Worm (Caenorhabditis elegans): ENCODE data around the gene C34H4.2.
A peak's percentile ranks its signal among the peaks of the same experiment; 100 is the strongest.

The C34H4.2 gene

DNA sequence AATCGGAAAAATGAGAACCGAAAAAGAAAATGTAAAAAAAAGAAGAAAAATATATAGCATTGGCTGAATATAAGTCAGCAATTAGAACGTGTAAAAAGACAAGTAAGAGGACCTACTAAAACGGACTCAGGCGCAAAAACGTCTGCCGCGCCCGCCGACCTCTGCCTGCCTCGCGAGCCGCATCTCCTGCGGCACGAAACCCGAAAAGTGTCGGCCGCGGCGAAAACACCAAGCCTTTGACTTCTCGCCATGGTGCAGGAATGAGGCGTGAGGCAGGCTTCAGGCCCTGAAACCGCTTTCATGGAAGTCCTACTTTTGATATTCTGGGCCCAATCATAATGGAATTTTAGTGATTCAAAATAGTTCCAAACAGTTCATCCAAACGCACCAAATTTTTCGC, 12.2 kb downstream of the C34H4.2 start:
- TF ChIP-seq lin-35 (GFP tag; optimal IDR thresholded peaks at IDR 0.05) = no peak
- TF ChIP-seq nhr-71 (tag; optimal IDR thresholded peaks at IDR 0.05) = no peak
- no peak for TF ChIP-seq nhr-76 (tag; optimal IDR thresholded peaks at IDR 0.05)
- TF ChIP-seq nhr-77 (tag; optimal IDR thresholded peaks at IDR 0.05) = no peak
- TF ChIP-seq nhr-12 (tag; optimal IDR thresholded peaks at IDR 0.05) = no peak
- TF ChIP-seq fos-1 (tag; optimal IDR thresholded peaks at IDR 0.05) = no peak
- TF ChIP-seq snu-23 (GFP tag; optimal IDR thresholded peaks at IDR 0.05) = no peak
- no peak for TF ChIP-seq zip-4 (GFP tag; optimal IDR thresholded peaks at IDR 0.05)
- no peak for TF ChIP-seq egl-27 (tag; optimal IDR thresholded peaks at IDR 0.05)
- TF ChIP-seq blmp-1 (tag; optimal IDR thresholded peaks at IDR 0.05) = no peak
- no peak for TF ChIP-seq hlh-17 (GFP tag; optimal IDR thresholded peaks at IDR 0.05; ENCODE audit: borderline replicate concordance)
- no peak for TF ChIP-seq nhr-11 (tag; optimal IDR thresholded peaks at IDR 0.05)
- no peak for TF ChIP-seq vab-15 (tag; optimal IDR thresholded peaks at IDR 0.05)
- no peak for TF ChIP-seq lir-3 (tag; optimal IDR thresholded peaks at IDR 0.05; ENCODE audit: poor library complexity)
- TF ChIP-seq fkh-4 (tag; optimal IDR thresholded peaks at IDR 0.05; ENCODE audit: borderline replicate concordance) = no peak
- no peak for TF ChIP-seq nhr-237 (tag; optimal IDR thresholded peaks at IDR 0.05)
- no peak for TF ChIP-seq unc-98 (GFP tag; IDR thresholded peaks at IDR 0.05)

DNA sequence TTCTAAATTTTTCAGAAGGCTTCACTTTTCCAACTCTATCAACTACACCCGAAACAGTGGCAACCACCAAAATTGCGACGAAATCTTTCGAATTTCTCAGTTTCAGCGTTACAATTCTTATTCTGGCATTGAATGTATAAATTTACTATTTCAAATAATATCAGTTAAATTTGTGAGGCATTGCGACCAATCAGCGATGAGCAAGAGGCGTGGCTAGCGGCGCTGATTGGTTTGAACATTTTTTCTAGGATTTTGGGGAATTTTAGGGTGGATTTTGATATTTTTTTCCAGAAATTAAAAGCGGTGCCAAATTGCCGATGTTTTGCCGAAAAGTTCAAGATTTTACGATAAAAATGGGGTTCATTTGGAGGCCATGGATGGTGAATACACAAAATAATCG, 14.0 kb downstream of the C34H4.2 start:
- TF ChIP-seq elt-3 (tag; optimal IDR thresholded peaks at IDR 0.05) (no peak), nhr-11 (tag; optimal IDR thresholded peaks at IDR 0.05) (no peak), irx-1 (tag; optimal IDR thresholded peaks at IDR 0.05) (no peak), nhr-47 (tag; optimal IDR thresholded peaks at IDR 0.05) (no peak), snu-23 (GFP tag; optimal IDR thresholded peaks at IDR 0.05) (no peak), sptf-1 (tag; optimal IDR thresholded peaks at IDR 0.05) (no peak), mab-9 (GFP tag; IDR thresholded peaks at IDR 0.05) (no peak), zip-4 (GFP tag; optimal IDR thresholded peaks at IDR 0.05) (no peak), nhr-84 (tag; optimal IDR thresholded peaks at IDR 0.05) (no peak), grh-1 (GFP tag; IDR thresholded peaks at IDR 0.05) (no peak), lin-35 (GFP tag; optimal IDR thresholded peaks at IDR 0.05) (no peak), vab-15 (tag; optimal IDR thresholded peaks at IDR 0.05) (no peak), nhr-19 (GFP tag; conservative IDR thresholded peaks at IDR 0.05) (no peak)

DNA sequence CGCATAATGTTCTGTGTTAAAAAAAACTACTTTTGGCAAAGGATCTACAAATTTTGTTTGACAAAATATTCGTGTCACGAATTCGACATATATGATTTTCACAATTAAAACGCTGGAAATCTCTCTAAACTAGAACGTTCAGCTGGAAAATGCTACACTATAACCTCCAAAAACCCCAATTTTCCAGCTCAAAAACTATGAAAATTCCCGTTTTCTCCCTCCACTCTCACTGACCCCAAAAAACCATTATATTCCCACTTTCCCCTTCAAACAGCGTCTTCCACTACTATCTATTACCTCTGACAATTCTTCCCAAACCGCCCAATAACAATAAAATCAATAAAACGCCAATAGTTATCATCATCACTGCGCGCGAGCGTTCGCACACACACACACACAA, 23.2 kb downstream of the C34H4.2 start, which contains the start of gene Y41D4B.14:
TSS of gene Y41D4B.14 (plus strand) at position 301 of the 400 bp plus-strand sequence.
- TF ChIP-seq F16B12.6 (tag; optimal IDR thresholded peaks at IDR 0.05) = no peak
- peak; percentile 60 for TF ChIP-seq blmp-1 (tag; optimal IDR thresholded peaks at IDR 0.05)

- peak; percentile 81 for TF ChIP-seq grh-1 (GFP tag; IDR thresholded peaks at IDR 0.05)
- no peak for TF ChIP-seq aha-1 (tag; optimal IDR thresholded peaks at IDR 0.05)
- peak; percentile 75 for TF ChIP-seq sox-4 (tag; optimal IDR thresholded peaks at IDR 0.05)
- TF ChIP-seq nhr-11 (tag; optimal IDR thresholded peaks at IDR 0.05) = peak; percentile 37
- TF ChIP-seq ceh-88 (GFP tag; IDR thresholded peaks at IDR 0.05) = peak; percentile 59
- TF ChIP-seq ztf-11 (tag; optimal IDR thresholded peaks at IDR 0.05) = peak; percentile 32 to 80
- no peak for TF ChIP-seq Y116A8C.19 (tag; optimal IDR thresholded peaks at IDR 0.05; ENCODE audit: borderline replicate concordance)
- TF ChIP-seq vab-15 (tag; optimal IDR thresholded peaks at IDR 0.05) = peak; percentile 74
- TF ChIP-seq tlp-1 (tag; optimal IDR thresholded peaks at IDR 0.05) = no peak
- TF ChIP-seq C04F5.9 (tag; optimal IDR thresholded peaks at IDR 0.05) = peak; percentile 78
- TF ChIP-seq xbp-1 (tag; optimal IDR thresholded peaks at IDR 0.05) = peak; percentile 91
- TF ChIP-seq snu-23 (GFP tag; optimal IDR thresholded peaks at IDR 0.05) = peak; percentile 94
- peak; percentile 81 for TF ChIP-seq irx-1 (tag; optimal IDR thresholded peaks at IDR 0.05)
- TF ChIP-seq ets-5 (GFP tag; IDR thresholded peaks at IDR 0.05) = no peak
- TF ChIP-seq efl-1 (optimal IDR thresholded peaks at IDR 0.05) = peak; percentile 85 to 89
- peak; percentile 86 to 98 for TF ChIP-seq efl-1 (GFP tag; optimal IDR thresholded peaks at IDR 0.05 in 1 of 2)
- no peak for TF ChIP-seq ceh-63 (GFP tag; optimal IDR thresholded peaks at IDR 0.05)
- TF ChIP-seq lin-13 (GFP tag; optimal IDR thresholded peaks at IDR 0.05) = peak; percentile 82
- peak in 2 of 6 experiments; percentile 26 to 73 for TF ChIP-seq elt-3 (tag; optimal IDR thresholded peaks at IDR 0.05)
- peak; percentile 91 for TF ChIP-seq tbx-2 (tag; optimal IDR thresholded peaks at IDR 0.05)
- TF ChIP-seq sptf-1 (tag; optimal IDR thresholded peaks at IDR 0.05) = no peak
- TF ChIP-seq skn-1 (tag; optimal IDR thresholded peaks at IDR 0.05) = peak; percentile 88
- no peak for TF ChIP-seq zag-1 (tag; optimal IDR thresholded peaks at IDR 0.05)
- TF ChIP-seq lsy-2 (tag; optimal IDR thresholded peaks at IDR 0.05) = peak; percentile 86 to 88
- TF ChIP-seq fkh-4 (tag; optimal IDR thresholded peaks at IDR 0.05; ENCODE audit: borderline replicate concordance) = peak; percentile 60
- TF ChIP-seq unc-86 (tag; optimal IDR thresholded peaks at IDR 0.05) = peak; percentile 84
- peak; percentile 82 to 85 (median 83) for TF ChIP-seq dpl-1 (GFP tag; optimal IDR thresholded peaks at IDR 0.05)
- TF ChIP-seq lir-3 (tag; optimal IDR thresholded peaks at IDR 0.05; ENCODE audit: poor library complexity) = no peak
- peak; percentile 45 for TF ChIP-seq F16B12.6 (tag; optimal IDR thresholded peaks at IDR 0.05)
- TF ChIP-seq nhr-237 (tag; optimal IDR thresholded peaks at IDR 0.05) = no peak
- peak; percentile 86 for TF ChIP-seq ceh-8 (GFP tag; optimal IDR thresholded peaks at IDR 0.05)
Observed at ce11 chrIV:1595802-1596201, 42.2 kb downstream of the C34H4.2 start, which contains the start of gene npp-8. TSS of gene npp-8 (minus strand) at chrIV:1595824.
